Worm (Caenorhabditis elegans) whole organism, L3 larva: ENCODE data around the gene C39D10.1.

Experiments used
- R02D3.7 ChIP-seq: fragments of 150-350 bp; optimal IDR thresholded peaks from 2 replicates; lab custom pipeline; 2014; ENCODE audit warnings: missing biosample characterization, missing genetic modification characterization
- ZK546.5 ChIP-seq: sonication (generic microtip); optimal IDR thresholded peaks from 2 replicates; lab custom pipeline; 2017; ENCODE audit warnings: missing biosample characterization, missing genetic modification characterization
- ama-1 ChIP-seq: fragments of 150-350 bp; optimal IDR thresholded peaks from 2 replicates; lab custom pipeline; 2018
- ceh-16 ChIP-seq: sonication (generic microtip); optimal IDR thresholded peaks from 2 replicates; lab custom pipeline; 2017; ENCODE audit warnings: missing biosample characterization, missing genetic modification characterization
- ceh-28 ChIP-seq: fragments of 150-350 bp; optimal IDR thresholded peaks from 2 replicates; lab custom pipeline; 2014; ENCODE audit warnings: missing biosample characterization, missing genetic modification reagents, missing genetic modification characterization
- ceh-82 ChIP-seq: fragments of 150-350 bp; optimal IDR thresholded peaks from 2 replicates; lab custom pipeline; 2014; ENCODE audit warnings: missing biosample characterization, missing genetic modification characterization
- daf-12 ChIP-seq: fragments of 150-350 bp; optimal IDR thresholded peaks from 2 replicates; lab custom pipeline; 2014; ENCODE audit warnings: missing biosample characterization, missing genetic modification reagents, missing genetic modification characterization
- egl-27 ChIP-seq: sonication (generic microtip); optimal IDR thresholded peaks from 4 replicates; lab custom pipeline; 2017; ENCODE audit warnings: missing biosample characterization, missing genetic modification reagents, missing genetic modification characterization
- elt-1 ChIP-seq: fragments of 150-350 bp; optimal IDR thresholded peaks from 2 replicates; lab custom pipeline; 2014; ENCODE audit warnings: missing biosample characterization, missing genetic modification characterization
- elt-2 ChIP-seq: sonication (generic microtip); optimal IDR thresholded peaks from 2 replicates; lab custom pipeline; 2016; ENCODE audit warnings: missing genetic modification reagents, mild to moderate bottlenecking, missing genetic modification characterization, missing compliant biosample characterization
- elt-3 ChIP-seq, 3 experiments: fragments of 150-350 bp in 1 of 3; sonication (generic microtip) in 2 of 3; optimal IDR thresholded peaks; 2 replicates in 2 of 3; 4 replicates in 1 of 3; lab custom pipeline; 2014 to 2017; ENCODE audit warnings: missing biosample characterization in 3 of 3, missing genetic modification characterization in 3 of 3
- eor-1 ChIP-seq, 2 experiments: fragments of 150-350 bp; optimal IDR thresholded peaks; 2 replicates each; lab custom pipeline; 2014 to 2018; ENCODE audit warnings: missing biosample characterization in 2 of 2, missing genetic modification characterization in 2 of 2
- fkh-2 ChIP-seq: fragments of 150-350 bp; optimal IDR thresholded peaks from 2 replicates; lab custom pipeline; 2014; ENCODE audit warnings: missing biosample characterization, missing genetic modification reagents, missing genetic modification characterization
- fos-1 ChIP-seq: fragments of 150-350 bp; optimal IDR thresholded peaks from 2 replicates; lab custom pipeline; 2014; ENCODE audit warnings: missing biosample characterization, missing genetic modification characterization
- jun-1 ChIP-seq: fragments of 150-350 bp; optimal IDR thresholded peaks from 2 replicates; lab custom pipeline; 2014; ENCODE audit warnings: missing biosample characterization, missing genetic modification reagents, missing genetic modification characterization
- lin-15B ChIP-seq: fragments of 150-350 bp; optimal IDR thresholded peaks from 2 replicates; lab custom pipeline; 2014; ENCODE audit warnings: missing biosample characterization, missing genetic modification characterization
- lin-39 ChIP-seq: fragments of 150-350 bp; optimal IDR thresholded peaks from 2 replicates; lab custom pipeline; 2018; ENCODE audit warnings: missing biosample characterization, missing genetic modification reagents, missing genetic modification characterization
- lsy-12 ChIP-seq: sonication (generic microtip); optimal IDR thresholded peaks from 2 replicates; lab custom pipeline; 2016; ENCODE audit warnings: mild to moderate bottlenecking, missing genetic modification characterization, missing compliant biosample characterization
- mdl-1 ChIP-seq: fragments of 150-350 bp; optimal IDR thresholded peaks from 2 replicates; lab custom pipeline; 2014; ENCODE audit warnings: missing biosample characterization, missing genetic modification characterization
- nfya-1 ChIP-seq: sonication (generic microtip); optimal IDR thresholded peaks from 2 replicates; lab custom pipeline; 2017; ENCODE audit warnings: missing genetic modification characterization, mild to moderate bottlenecking, missing compliant biosample characterization, antibody characterized with exemption, moderate library complexity; ENCODE audit not compliant: insufficient read depth
- nhr-12 ChIP-seq: fragments of 150-350 bp; optimal IDR thresholded peaks from 2 replicates; lab custom pipeline; 2014; ENCODE audit warnings: missing biosample characterization, missing genetic modification characterization
- nhr-23 ChIP-seq: fragments of 150-350 bp; optimal IDR thresholded peaks from 2 replicates; lab custom pipeline; 2014; ENCODE audit warnings: missing biosample characterization, missing genetic modification reagents, missing genetic modification characterization
- nhr-237 ChIP-seq: fragments of 150-350 bp; optimal IDR thresholded peaks from 2 replicates; lab custom pipeline; 2014; ENCODE audit warnings: missing biosample characterization, missing genetic modification characterization
- nhr-25 ChIP-seq: sonication (generic microtip); optimal IDR thresholded peaks from 2 replicates; lab custom pipeline; 2017; ENCODE audit warnings: missing biosample characterization, missing genetic modification characterization
- nhr-28 ChIP-seq: fragments of 150-350 bp; optimal IDR thresholded peaks from 2 replicates; lab custom pipeline; 2014; ENCODE audit warnings: missing biosample characterization, missing genetic modification characterization
- nhr-43 ChIP-seq: sonication (generic microtip); optimal IDR thresholded peaks from 2 replicates; lab custom pipeline; 2016; ENCODE audit warnings: mild to moderate bottlenecking, missing genetic modification characterization, missing compliant biosample characterization; ENCODE audit not compliant: poor library complexity, severe bottlenecking
- nhr-76 ChIP-seq: fragments of 150-350 bp; sonication (generic microtip); optimal IDR thresholded peaks from 5 replicates; lab custom pipeline; 2014; ENCODE audit warnings: missing biosample characterization, missing genetic modification characterization
- nhr-77 ChIP-seq: fragments of 150-350 bp; optimal IDR thresholded peaks from 2 replicates; lab custom pipeline; 2014; ENCODE audit warnings: missing biosample characterization, missing genetic modification characterization
- pha-4 ChIP-seq: fragments of 150-350 bp; optimal IDR thresholded peaks from 2 replicates; lab custom pipeline; 2014; ENCODE audit warnings: missing biosample characterization, missing genetic modification reagents, missing genetic modification characterization
- pqm-1 ChIP-seq: fragments of 150-350 bp; optimal IDR thresholded peaks from 2 replicates; lab custom pipeline; 2017; ENCODE audit warnings: missing biosample characterization, missing genetic modification characterization, inconsistent platforms
- skn-1 ChIP-seq: fragments of 150-350 bp; optimal IDR thresholded peaks from 2 replicates; lab custom pipeline; 2014; ENCODE audit warnings: missing biosample characterization, missing genetic modification characterization
- tbx-2 ChIP-seq: sonication (generic microtip); optimal IDR thresholded peaks from 2 replicates; lab custom pipeline; 2016; ENCODE audit warnings: mild to moderate bottlenecking, missing genetic modification characterization, missing compliant biosample characterization
- unc-39 ChIP-seq: sonication (generic microtip); optimal IDR thresholded peaks from 4 replicates; lab custom pipeline; 2017; ENCODE audit warnings: missing biosample characterization, missing genetic modification characterization
- unc-62 ChIP-seq: fragments of 150-350 bp; sonication (generic microtip); optimal IDR thresholded peaks from 4 replicates; lab custom pipeline; 2014; ENCODE audit warnings: missing biosample characterization, missing genetic modification reagents, missing genetic modification characterization
- ztf-4 ChIP-seq: fragments of 150-350 bp; optimal IDR thresholded peaks from 2 replicates; lab custom pipeline; 2014; ENCODE audit warnings: missing biosample characterization, missing genetic modification characterization

Gene C39D10.1

ce11 chrX:7951578-7951977 lies 44.8 kb downstream of the C39D10.1 start (continued):
- TF ChIP-seq ztf-4 (tag; lab: Kevin White, UChicago), result no peak
- TF ChIP-seq fkh-2, result no peak
- peak; percentile 77 for TF ChIP-seq nfya-1 (tag; lab: Kevin White, UChicago)
- TF ChIP-seq mdl-1 (tag; lab: Kevin White, UChicago), result peak; percentile 40
- TF ChIP-seq jun-1, result peak; percentile 81
- TF ChIP-seq daf-12, result no peak
- TF ChIP-seq ceh-28 (tag; lab: Kevin White, UChicago), result peak; percentile 64
- TF ChIP-seq ceh-82, result no peak
- TF ChIP-seq eor-1 (tag; optimal IDR thresholded peaks at IDR 0.05; lab: Kevin White, UChicago), result no peak

- TF ChIP-seq nhr-76 (tag; lab: Kevin White, UChicago), result no peak
- no peak for TF ChIP-seq ZK546.5
- TF ChIP-seq tbx-2 (tag; lab: Kevin White, UChicago), result no peak
- peak; percentile 77 for TF ChIP-seq pha-4
- TF ChIP-seq nhr-77 (tag; lab: Kevin White, UChicago), result no peak
- no peak for TF ChIP-seq egl-27 (tag; lab: Kevin White, UChicago)
- TF ChIP-seq unc-39 (tag; lab: Kevin White, UChicago), result no peak
- peak; percentile 74 for TF ChIP-seq elt-1 (tag; lab: Kevin White, UChicago)
- no peak for TF ChIP-seq nhr-28
- peak; percentile 53 for TF ChIP-seq pqm-1 (tag; lab: Kevin White, UChicago)
- no peak for TF ChIP-seq eor-1 (tag; optimal IDR thresholded peaks at IDR 0.05; lab: Kevin White, UChicago)
- peak; percentile 21 for TF ChIP-seq ztf-4 (tag; lab: Kevin White, UChicago)
- TF ChIP-seq unc-62 (GFP tag; lab: Kevin White, UChicago), result no peak
- peak; percentile 63 for TF ChIP-seq nhr-23 (tag; lab: Kevin White, UChicago)
- TF ChIP-seq nhr-25 (tag; lab: Kevin White, UChicago), result peak; percentile 35
- TF ChIP-seq nhr-43 (tag; lab: Kevin White, UChicago), result peak; percentile 55
- TF ChIP-seq elt-2 (tag; lab: Kevin White, UChicago), result peak; percentile 86
- TF ChIP-seq nhr-12 (tag; lab: Kevin White, UChicago), result no peak
- peak; percentile 27 for TF ChIP-seq jun-1
These were observed 45.7 kb downstream of the C39D10.1 start for ce11 chrX:7952226-7953062.

- TF ChIP-seq nhr-76 (tag; lab: Kevin White, UChicago) (no peak), skn-1 (no peak), elt-3 (tag; optimal IDR thresholded peaks at IDR 0.05; lab: Kevin White, UChicago) (no peak), R02D3.7 (tag; lab: Kevin White, UChicago) (no peak), nhr-77 (tag; lab: Kevin White, UChicago) (no peak)
These were observed 46.2 kb downstream of the C39D10.1 start for ce11 chrX:7953063-7953337.

- TF ChIP-seq nhr-76 (tag; lab: Kevin White, UChicago) (no peak), pha-4 (peak; percentile 93), nhr-25 (tag; lab: Kevin White, UChicago) (no peak)
These were observed 46.9 kb downstream of the C39D10.1 start for ce11 chrX:7953695-7954094.

- TF ChIP-seq mdl-1 (tag; lab: Kevin White, UChicago) (peak; percentile 2), ceh-16 (no peak), nfya-1 (tag; lab: Kevin White, UChicago) (peak; percentile 13), lin-39 (tag; lab: Kevin White, UChicago) (peak; percentile 86)
- TF ChIP-seq, all 47 proteins: peak for 3
These were observed 47.6 kb downstream of the C39D10.1 start, which contains the start of gene dct-1 for ce11 chrX:7954328-7954727. dct-1 (plus strand) TSS chrX:7954354.

ce11 chrX:7956449-7956848 lies 49.7 kb downstream of the C39D10.1 start:
- no peak for TF ChIP-seq nhr-76 (tag; lab: Kevin White, UChicago)
- TF ChIP-seq lsy-12 (tag; lab: Kevin White, UChicago), result peak; percentile 36
- no peak for TF ChIP-seq lin-15B
- TF ChIP-seq nhr-25 (tag; lab: Kevin White, UChicago), result no peak
- peak; percentile 31 for TF ChIP-seq nhr-43 (tag; lab: Kevin White, UChicago)
- no peak for TF ChIP-seq daf-12
- no peak for TF ChIP-seq fos-1 (tag; lab: Kevin White, UChicago)
- peak; percentile 9 for TF ChIP-seq ama-1 (lab: Kevin White, UChicago)
- TF ChIP-seq nfya-1 (tag; lab: Kevin White, UChicago), result no peak
- no peak for TF ChIP-seq nhr-237 (tag; lab: Kevin White, UChicago)
- TF ChIP-seq, all 47 proteins: peak for 3
